Worm (Caenorhabditis elegans) whole organism, L2 larva: Measurements from ENCODE around the gene tftc-1.

ENCODE experiments used
- C34F6.9 ChIP-seq: fragments of 150-350 bp; optimal IDR thresholded peaks from 2 replicates; lab custom pipeline; 2014; ENCODE audit warnings: missing biosample characterization, missing genetic modification characterization
- F13H6.1 ChIP-seq: sonication (generic microtip); optimal IDR thresholded peaks from 2 replicates; lab custom pipeline; 2016; ENCODE audit warnings: missing genetic modification characterization, missing compliant biosample characterization
- R02D3.7 ChIP-seq: fragments of 150-350 bp; optimal IDR thresholded peaks from 2 replicates; lab custom pipeline; 2014; ENCODE audit warnings: missing biosample characterization, missing genetic modification characterization
- Y55F3AM.14 ChIP-seq: fragments of 200-800 bp; sonication (Bioruptor generic); optimal IDR thresholded peaks from 2 replicates; lab custom pipeline; 2018; ENCODE audit warnings: mild to moderate bottlenecking, missing genetic modification characterization, missing compliant biosample characterization
- ZK546.5 ChIP-seq: sonication (generic microtip); optimal IDR thresholded peaks from 2 replicates; lab custom pipeline; 2017; ENCODE audit warnings: missing biosample characterization, missing genetic modification characterization
- alr-1 ChIP-seq: fragments of 150-350 bp; optimal IDR thresholded peaks from 2 replicates; lab custom pipeline; 2014; ENCODE audit warnings: missing biosample characterization, missing genetic modification characterization
- aly-2 ChIP-seq: fragments of 150-350 bp; optimal IDR thresholded peaks from 2 replicates; lab custom pipeline; 2014; ENCODE audit warnings: missing biosample characterization, missing genetic modification characterization
- ama-1 ChIP-seq: fragments of 150-350 bp; optimal IDR thresholded peaks from 2 replicates; lab custom pipeline; 2018; ENCODE audit warnings: inconsistent platforms
- blmp-1 ChIP-seq: sonication (generic microtip); optimal IDR thresholded peaks from 2 replicates; lab custom pipeline; 2017; ENCODE audit warnings: missing genetic modification characterization, mild to moderate bottlenecking, missing compliant biosample characterization, antibody characterized with exemption, moderate library complexity; ENCODE audit not compliant: insufficient read depth
- ceh-16 ChIP-seq: fragments of 150-350 bp; optimal IDR thresholded peaks from 2 replicates; lab custom pipeline; 2014; ENCODE audit warnings: missing biosample characterization, missing genetic modification characterization
- ceh-82 ChIP-seq: fragments of 150-350 bp; optimal IDR thresholded peaks from 2 replicates; lab custom pipeline; 2014; ENCODE audit warnings: missing biosample characterization, missing genetic modification characterization
- crh-2 ChIP-seq: sonication (generic microtip); optimal IDR thresholded peaks from 2 replicates; lab custom pipeline; 2017; ENCODE audit warnings: missing biosample characterization, missing genetic modification characterization
- dmd-4 ChIP-seq: sonication (generic microtip); optimal IDR thresholded peaks from 2 replicates; lab custom pipeline; 2017; ENCODE audit warnings: missing biosample characterization, missing genetic modification characterization
- egl-27 ChIP-seq: sonication (generic microtip); optimal IDR thresholded peaks from 3 replicates; lab custom pipeline; 2017; ENCODE audit warnings: missing biosample characterization, missing genetic modification reagents, missing genetic modification characterization
- elt-1 ChIP-seq: fragments of 150-350 bp; optimal IDR thresholded peaks from 2 replicates; lab custom pipeline; 2014; ENCODE audit warnings: missing biosample characterization, missing genetic modification characterization
- elt-3 ChIP-seq: sonication (generic microtip); optimal IDR thresholded peaks from 2 replicates; lab custom pipeline; 2017; ENCODE audit warnings: missing biosample characterization, missing genetic modification characterization
- fos-1 ChIP-seq: fragments of 150-350 bp; optimal IDR thresholded peaks from 2 replicates; lab custom pipeline; 2014; ENCODE audit warnings: missing biosample characterization, missing genetic modification characterization
- gmeb-1 ChIP-seq: fragments of 150-350 bp; optimal IDR thresholded peaks from 2 replicates; lab custom pipeline; 2014; ENCODE audit warnings: missing biosample characterization, missing genetic modification characterization
- lin-11 ChIP-seq: fragments of 150-350 bp; sonication (generic microtip); optimal IDR thresholded peaks from 2 replicates; lab custom pipeline; 2014; ENCODE audit warnings: missing biosample characterization, missing genetic modification characterization, inconsistent platforms, mixed read lengths
- lin-13 ChIP-seq: fragments of 150-350 bp; optimal IDR thresholded peaks from 2 replicates; lab custom pipeline; 2014; ENCODE audit warnings: missing biosample characterization, missing genetic modification reagents, missing genetic modification characterization
- lin-39 ChIP-seq: fragments of 150-350 bp; optimal IDR thresholded peaks from 2 replicates; lab custom pipeline; 2014; ENCODE audit warnings: missing biosample characterization, missing genetic modification reagents, missing genetic modification characterization
- lsy-2 ChIP-seq, 2 experiments: fragments of 150-350 bp in 1 of 2; sonication (generic microtip) in 1 of 2; optimal IDR thresholded peaks; 2 replicates each; lab custom pipeline; 2014 to 2017; ENCODE audit warnings: missing biosample characterization in 2 of 2, missing genetic modification characterization in 2 of 2
- mab-5 ChIP-seq: fragments of 150-350 bp; optimal IDR thresholded peaks from 2 replicates; lab custom pipeline; 2014; ENCODE audit warnings: missing biosample characterization, missing genetic modification characterization
- mbf-1 ChIP-seq: sonication (generic microtip); optimal IDR thresholded peaks from 2 replicates; lab custom pipeline; 2017; ENCODE audit warnings: missing biosample characterization, missing genetic modification characterization
- mdl-1 ChIP-seq, 2 experiments: fragments of 150-350 bp in 1 of 2; sonication (generic microtip) in 1 of 2; optimal IDR thresholded peaks; 2 replicates each; lab custom pipeline; 2017; ENCODE audit warnings: missing biosample characterization in 2 of 2, missing genetic modification characterization in 2 of 2
- nhr-10 ChIP-seq: sonication (generic microtip); optimal IDR thresholded peaks from 2 replicates; lab custom pipeline; 2017; ENCODE audit warnings: missing biosample characterization, missing genetic modification characterization
- nhr-11 ChIP-seq: fragments of 150-350 bp; optimal IDR thresholded peaks from 2 replicates; lab custom pipeline; 2014; ENCODE audit warnings: missing biosample characterization, missing genetic modification characterization
- nhr-12 ChIP-seq: fragments of 150-350 bp; optimal IDR thresholded peaks from 2 replicates; lab custom pipeline; 2014; ENCODE audit warnings: missing biosample characterization, missing genetic modification characterization
- nhr-129 ChIP-seq: fragments of 150-350 bp; optimal IDR thresholded peaks from 2 replicates; lab custom pipeline; 2014; ENCODE audit warnings: missing biosample characterization, missing genetic modification characterization
- nhr-21 ChIP-seq: fragments of 150-350 bp; optimal IDR thresholded peaks from 2 replicates; lab custom pipeline; 2014; ENCODE audit warnings: missing biosample characterization, missing genetic modification characterization
- nhr-23 ChIP-seq: fragments of 150-350 bp; optimal IDR thresholded peaks from 2 replicates; lab custom pipeline; 2014; ENCODE audit warnings: missing biosample characterization, missing genetic modification reagents, missing genetic modification characterization
- nhr-237 ChIP-seq: fragments of 150-350 bp; optimal IDR thresholded peaks from 2 replicates; lab custom pipeline; 2014; ENCODE audit warnings: missing biosample characterization, missing genetic modification characterization
- nhr-25 ChIP-seq: fragments of 150-350 bp; sonication (generic microtip); optimal IDR thresholded peaks from 3 replicates; lab custom pipeline; 2014; ENCODE audit warnings: missing biosample characterization, missing genetic modification characterization
- nhr-6 ChIP-seq: fragments of 150-350 bp; optimal IDR thresholded peaks from 2 replicates; lab custom pipeline; 2014; ENCODE audit warnings: missing biosample characterization, missing genetic modification characterization
- nhr-77 ChIP-seq: fragments of 150-350 bp; optimal IDR thresholded peaks from 2 replicates; lab custom pipeline; 2014; ENCODE audit warnings: missing biosample characterization, missing genetic modification characterization
- peb-1 ChIP-seq: fragments of 150-350 bp; optimal IDR thresholded peaks from 2 replicates; lab custom pipeline; 2014; ENCODE audit warnings: missing biosample characterization, missing genetic modification characterization
- sem-4 ChIP-seq: fragments of 150-350 bp; optimal IDR thresholded peaks from 2 replicates; lab custom pipeline; 2014; ENCODE audit warnings: missing biosample characterization, missing genetic modification reagents, missing genetic modification characterization
- skn-1 ChIP-seq: sonication (generic microtip); optimal IDR thresholded peaks from 2 replicates; lab custom pipeline; 2017; ENCODE audit warnings: missing biosample characterization, missing genetic modification characterization
- sma-3 ChIP-seq: sonication (generic microtip); optimal IDR thresholded peaks from 2 replicates; lab custom pipeline; 2016; ENCODE audit warnings: missing genetic modification reagents, missing genetic modification characterization, missing compliant biosample characterization
- sma-9 ChIP-seq, 2 experiments: fragments of 150-350 bp in 1 of 2; sonication (generic microtip) in 1 of 2; optimal IDR thresholded peaks; 2 replicates each; lab custom pipeline; 2014 to 2016; ENCODE audit warnings: missing genetic modification characterization in 2 of 2, mild to moderate bottlenecking in 1 of 2, missing biosample characterization in 1 of 2, missing compliant biosample characterization in 1 of 2, missing genetic modification reagents in 1 of 2, moderate library complexity in 1 of 2
- snpc-4 ChIP-seq: fragments of 150-350 bp; optimal IDR thresholded peaks from 2 replicates; lab custom pipeline; 2014; ENCODE audit warnings: missing biosample characterization, missing genetic modification characterization
- unc-39 ChIP-seq: fragments of 150-350 bp; optimal IDR thresholded peaks from 2 replicates; lab custom pipeline; 2014; ENCODE audit warnings: missing biosample characterization, missing genetic modification characterization
- unc-55 ChIP-seq: fragments of 150-350 bp; sonication (generic microtip); optimal IDR thresholded peaks from 3 replicates; lab custom pipeline; 2014; ENCODE audit warnings: missing biosample characterization, missing genetic modification reagents, missing genetic modification characterization
- unc-62 ChIP-seq: fragments of 150-350 bp; optimal IDR thresholded peaks from 2 replicates; lab custom pipeline; 2014; ENCODE audit warnings: missing biosample characterization, missing genetic modification reagents, missing genetic modification characterization
- zag-1 ChIP-seq: fragments of 150-350 bp; optimal IDR thresholded peaks from 2 replicates; lab custom pipeline; 2014; ENCODE audit warnings: missing biosample characterization, missing genetic modification characterization
- ztf-1 ChIP-seq: fragments of 200-800 bp; sonication (Bioruptor generic); conservative IDR thresholded peaks from 2 replicates; pipeline ENCODE4 v1.3.6; 2022; ENCODE audit warnings: missing genetic modification characterization, missing compliant biosample characterization
- ztf-11 ChIP-seq: sonication (generic microtip); optimal IDR thresholded peaks from 2 replicates; lab custom pipeline; 2017; ENCODE audit warnings: missing biosample characterization, missing genetic modification characterization
- ztf-4 ChIP-seq: fragments of 150-350 bp; optimal IDR thresholded peaks from 2 replicates; lab custom pipeline; 2014; ENCODE audit warnings: missing biosample characterization, missing genetic modification characterization

The tftc-1 gene

DNA sequence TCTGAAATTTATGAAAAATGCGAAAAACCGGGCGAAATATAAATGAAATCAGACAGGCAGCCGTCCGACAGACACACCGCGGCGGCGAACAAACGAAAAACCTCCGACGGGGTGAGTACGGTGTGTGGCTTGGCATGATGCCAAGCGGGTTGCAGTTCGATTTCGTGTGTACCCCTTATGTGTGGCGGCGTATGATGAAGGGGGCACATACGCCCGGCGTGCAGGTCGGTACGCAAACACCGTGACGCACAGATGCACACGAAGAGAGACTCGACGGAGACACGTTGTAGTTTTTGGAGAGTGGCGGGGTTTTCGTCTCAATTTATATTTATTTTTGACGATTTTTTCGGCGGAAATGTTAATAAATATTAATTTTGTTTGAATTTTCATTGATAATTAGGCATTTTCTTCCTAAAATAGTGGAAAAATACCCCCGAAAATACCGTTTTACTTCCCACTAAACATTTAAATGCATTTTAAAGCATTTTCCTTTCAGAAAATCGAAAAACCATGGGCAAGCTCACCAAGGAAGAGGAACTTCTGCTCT lies 40.0 kb downstream of the tftc-1 start, which contains the start of gene trap-3:
Gene trap-3, plus strand, starts transcription at position 497 of the 547 bp plus-strand sequence.
- TF ChIP-seq ztf-4 (tag; lab: Kevin White, UChicago) (peak; percentile 85), nhr-237 (tag; lab: Kevin White, UChicago) (peak; percentile 8), elt-3 (tag; lab: Kevin White, UChicago) (no peak), ztf-11 (tag; lab: Kevin White, UChicago) (peak; percentile 12), ztf-1 (GFP tag; lab: Robert Waterston, UW) (no peak), nhr-25 (peak; percentile 97), lin-11 (peak; percentile 95), lsy-2 (tag; optimal IDR thresholded peaks at IDR 0.05; lab: Kevin White, UChicago) (peak; percentile 92 to 97), egl-27 (tag; lab: Kevin White, UChicago) (peak; percentile 86), lin-13 (peak; percentile 96), peb-1 (tag; lab: Kevin White, UChicago) (no peak), dmd-4 (no peak), zag-1 (peak; percentile 89), nhr-129 (peak; percentile 95), nhr-21 (tag; lab: Kevin White, UChicago) (peak; percentile 95), mdl-1 (tag; optimal IDR thresholded peaks at IDR 0.05; lab: Kevin White, UChicago) (peak; percentile 56 to 86), nhr-10 (tag; lab: Kevin White, UChicago) (peak; percentile 86), unc-62 (no peak), aly-2 (tag; lab: Kevin White, UChicago) (no peak), sem-4 (tag; lab: Kevin White, UChicago) (peak; percentile 73), unc-55 (GFP tag; lab: Kevin White, UChicago) (peak; percentile 97), nhr-77 (tag; lab: Kevin White, UChicago) (peak; percentile 26), ceh-82 (tag; lab: Kevin White, UChicago) (peak; percentile 79), gmeb-1 (tag; lab: Kevin White, UChicago) (peak; percentile 89), F13H6.1 (tag; lab: Kevin White, UChicago) (peak; percentile 97), nhr-23 (tag; lab: Kevin White, UChicago) (no peak), ceh-16 (tag; lab: Kevin White, UChicago) (peak; percentile 76), snpc-4 (peak; percentile 82), skn-1 (tag; lab: Kevin White, UChicago) (peak; percentile 29), mbf-1 (tag; lab: Kevin White, UChicago) (no peak), C34F6.9 (tag; lab: Kevin White, UChicago) (peak; percentile 94), fos-1 (peak; percentile 84), blmp-1 (tag; lab: Kevin White, UChicago) (peak; percentile 90), ama-1 (lab: Kevin White, UChicago) (no peak), ZK546.5 (tag; lab: Kevin White, UChicago) (peak; percentile 67), lin-39 (tag; lab: Kevin White, UChicago) (peak; percentile 26), nhr-11 (tag; lab: Kevin White, UChicago) (peak; percentile 27), unc-39 (tag; lab: Kevin White, UChicago) (no peak), crh-2 (tag; lab: Kevin White, UChicago) (peak; percentile 98), nhr-12 (tag; lab: Kevin White, UChicago) (peak; percentile 54), alr-1 (no peak), R02D3.7 (tag; lab: Kevin White, UChicago) (peak; percentile 44), sma-9 (GFP tag; optimal IDR thresholded peaks at IDR 0.05; lab: Kevin White, UChicago) (peak; percentile 89), sma-9 (tag; optimal IDR thresholded peaks at IDR 0.05; lab: Kevin White, UChicago) (no peak), elt-1 (tag; lab: Kevin White, UChicago) (no peak), Y55F3AM.14 (peak; percentile 91), sma-3 (GFP tag; lab: Kevin White, UChicago) (peak; percentile 98), mab-5 (peak; percentile 54), nhr-6 (tag; lab: Kevin White, UChicago) (peak; percentile 87)
